Fruit fly (Drosophila melanogaster) whole organism, prepupa: ENCODE data around the gene CG33766.

Source experiments
- CG10669 ChIP-seq: fragments of 200-800 bp; sonication (Bioruptor generic); optimal IDR thresholded peaks from 3 replicates; lab custom pipeline; 2018; ENCODE audit warnings: missing biosample characterization, mild to moderate bottlenecking, missing genetic modification characterization, moderate library complexity
- CG11762 ChIP-seq: fragments of 200-800 bp; sonication (Bioruptor generic); optimal IDR thresholded peaks from 3 replicates; lab custom pipeline; 2016; ENCODE audit warnings: missing biosample characterization, missing genetic modification characterization; ENCODE audit not compliant: insufficient read depth
- CG31627 ChIP-seq: fragments of 200-800 bp; sonication (Bioruptor generic); optimal IDR thresholded peaks from 3 replicates; lab custom pipeline; 2016; ENCODE audit warnings: missing biosample characterization, missing genetic modification characterization
- CG3919 ChIP-seq: fragments of 200-800 bp; sonication (Bioruptor generic); optimal IDR thresholded peaks from 3 replicates; lab custom pipeline; 2016; ENCODE audit warnings: missing biosample characterization, missing genetic modification characterization
- CG6163 ChIP-seq: fragments of 200-800 bp; sonication (Bioruptor generic); IDR thresholded peaks from 3 replicates; pipeline ENCODE4 v1.3.6; 2022; ENCODE audit warnings: missing biosample characterization, missing genetic modification characterization
- CG6854 ChIP-seq: fragments of 200-800 bp; sonication (Bioruptor generic); optimal IDR thresholded peaks from 2 replicates; lab custom pipeline; 2017; ENCODE audit warnings: missing biosample characterization, mild to moderate bottlenecking, missing genetic modification characterization
- Eip93F ChIP-seq: fragments of 200-800 bp; sonication (Bioruptor generic); optimal IDR thresholded peaks from 2 replicates; lab custom pipeline; 2016; ENCODE audit warnings: missing biosample characterization, mild to moderate bottlenecking, missing genetic modification characterization
- Ets96B ChIP-seq: fragments of 200-800 bp; optimal IDR thresholded peaks from 2 replicates; lab custom pipeline; 2019; ENCODE audit warnings: missing biosample characterization, mild to moderate bottlenecking, missing genetic modification characterization, moderate library complexity
- Hr39 ChIP-seq: fragments of 200-800 bp; sonication (Bioruptor generic); optimal IDR thresholded peaks from 2 replicates; lab custom pipeline; 2016; ENCODE audit warnings: missing biosample characterization, missing genetic modification characterization
- Sox102F ChIP-seq: fragments of 200-800 bp; sonication (Bioruptor generic); optimal IDR thresholded peaks from 2 replicates; lab custom pipeline; 2016; ENCODE audit warnings: missing biosample characterization, mild to moderate bottlenecking, missing genetic modification characterization
- Sox14 ChIP-seq: fragments of 200-800 bp; sonication (Bioruptor generic); optimal IDR thresholded peaks from 3 replicates; lab custom pipeline; 2016; ENCODE audit warnings: missing biosample characterization, missing genetic modification characterization
- dsx ChIP-seq: fragments of 200-800 bp; optimal IDR thresholded peaks from 3 replicates; lab custom pipeline; 2019; ENCODE audit warnings: missing biosample characterization, mild to moderate bottlenecking, missing genetic modification characterization, moderate library complexity; ENCODE audit not compliant: poor library complexity, severe bottlenecking

DNA sequence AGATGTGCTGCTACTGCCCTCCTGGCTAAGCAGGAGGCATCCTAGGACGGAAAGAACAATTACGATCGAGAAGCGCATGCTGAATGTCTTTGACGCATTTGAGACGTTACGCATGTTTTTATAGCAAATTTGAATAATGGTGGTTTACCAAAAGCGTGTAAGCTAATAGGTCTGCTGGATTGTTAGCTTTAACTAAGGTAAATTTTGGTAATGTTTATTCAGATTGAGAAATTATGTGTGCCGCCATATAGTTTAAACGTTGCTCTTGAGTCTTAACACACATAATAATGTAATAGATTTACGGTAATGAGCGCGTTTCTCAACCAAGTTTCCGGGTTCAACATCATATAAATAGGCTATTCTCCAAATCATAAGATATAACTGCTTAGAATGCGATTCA lies 48.3 kb downstream of the CG33766 start, which contains the start of the genes CG12546 and CG14453:
- TF ChIP-seq CG11762: no peak
- TF ChIP-seq CG10669: no peak
- TF ChIP-seq Hr39 (GFP tag; lab: Kevin White, UChicago): no peak
- no peak for TF ChIP-seq Sox14 (GFP tag; lab: Kevin White, UChicago)
- no peak for TF ChIP-seq Sox102F (GFP tag; lab: Kevin White, UChicago)
- no peak for TF ChIP-seq dsx
- TF ChIP-seq CG6163 (GFP tag; lab: Robert Waterston, UW): no peak
- TF ChIP-seq CG3919 (GFP tag; lab: Kevin White, UChicago): no peak
- TF ChIP-seq Ets96B: no peak
- TF ChIP-seq Eip93F (GFP tag; lab: Kevin White, UChicago): no peak
- no peak for TF ChIP-seq CG31627 (GFP tag; lab: Kevin White, UChicago)
- no peak for TF ChIP-seq CG6854 (GFP tag; lab: Kevin White, UChicago)
